Fruit fly (Drosophila melanogaster): Measurements from ENCODE around the gene Octbeta3R.
A peak's percentile ranks its signal among the peaks of the same experiment; 100 is the strongest.

The Octbeta3R gene

dm6 chr3R:12542947-12543346 is 5.1 kb downstream of the Octbeta3R start (continued):
- TF ChIP-seq tgo (GFP tag; IDR thresholded peaks at IDR 0.05) = no peak
- no peak for TF ChIP-seq cg (GFP tag; optimal IDR thresholded peaks at IDR 0.05)
- TF ChIP-seq TFAM (GFP tag; optimal IDR thresholded peaks at IDR 0.05) = no peak
- TF ChIP-seq dysf (GFP tag; IDR thresholded peaks at IDR 0.05) = peak; percentile 40; the same call in 2 of the 3 replicates
- peak; percentile 25 for TF ChIP-seq Sox100B (GFP tag; optimal IDR thresholded peaks at IDR 0.05)
- TF ChIP-seq Meics (GFP tag; optimal IDR thresholded peaks at IDR 0.05) = peak; percentile 46
- no peak for TF ChIP-seq Taf1 (GFP tag; IDR thresholded peaks at IDR 0.05)
- peak; percentile 45 for TF ChIP-seq bcd (GFP tag; optimal IDR thresholded peaks at IDR 0.05)
- peak; percentile 55 for TF ChIP-seq lab (GFP tag; optimal IDR thresholded peaks at IDR 0.05)
- TF ChIP-seq CG18476 (GFP tag; optimal IDR thresholded peaks at IDR 0.05) = no peak
- peak; percentile 33 for TF ChIP-seq tio (GFP tag; optimal IDR thresholded peaks at IDR 0.05)
- no peak for TF ChIP-seq tll (GFP tag; optimal IDR thresholded peaks at IDR 0.05)
- no peak for TF ChIP-seq vnd (GFP tag; IDR thresholded peaks at IDR 0.05; ENCODE audit: partially characterized antibody)
- TF ChIP-seq Dip2 (GFP tag; IDR thresholded peaks at IDR 0.05) = no peak
- no peak for TF ChIP-seq CG14050 (GFP tag; IDR thresholded peaks at IDR 0.05)
- TF ChIP-seq CG10979 (tag; optimal IDR thresholded peaks at IDR 0.05) = no peak
- no peak for TF ChIP-seq pros (GFP tag; optimal IDR thresholded peaks at IDR 0.05)
- no peak for TF ChIP-seq MTF-1 (GFP tag; optimal IDR thresholded peaks at IDR 0.05; ENCODE audit: borderline replicate concordance)
- no peak for TF ChIP-seq hth (optimal IDR thresholded peaks at IDR 0.05)
- TF ChIP-seq CG13424 (tag; optimal IDR thresholded peaks at IDR 0.05) = peak; percentile 42
- peak; percentile 59 for TF ChIP-seq gem (tag; optimal IDR thresholded peaks at IDR 0.05)
- TF ChIP-seq CG15514 (GFP tag; optimal IDR thresholded peaks at IDR 0.05) = peak; percentile 35
- TF ChIP-seq CG10209 (GFP tag; optimal IDR thresholded peaks at IDR 0.05) = peak; percentile 22
- peak; percentile 75 for TF ChIP-seq Fer1 (GFP tag; optimal IDR thresholded peaks at IDR 0.05)

dm6 chr3R:12525888-12526287 is 22.1 kb downstream of the Octbeta3R start, which contains the start of gene Hug:
TSS of gene Hug (plus strand) at chr3R:12526188.
- TF ChIP-seq CG8765 (GFP tag; IDR thresholded peaks at IDR 0.05) (no peak), CG7357 (GFP tag; IDR thresholded peaks at IDR 0.05) (no peak), cg (GFP tag; optimal IDR thresholded peaks at IDR 0.05) (no peak), Ets65A (GFP tag) (peak; percentile 85), CG1529 (GFP tag; optimal IDR thresholded peaks at IDR 0.05) (no peak)

- TF ChIP-seq MESR4 (GFP tag; optimal IDR thresholded peaks at IDR 0.05) = no peak
- no peak for TF ChIP-seq prd (optimal IDR thresholded peaks at IDR 0.05)
- no peak for TF ChIP-seq prd (GFP tag; IDR thresholded peaks at IDR 0.05)
- 0 out of 2 replicates have a peak, but pooled peaks have one; percentile 16 for TF ChIP-seq dan (GFP tag; IDR thresholded peaks at IDR 0.05)
- TF ChIP-seq NFAT (GFP tag; IDR thresholded peaks at IDR 0.05) = no peak
- TF ChIP-seq D19A (tag; optimal IDR thresholded peaks at IDR 0.05) = no peak
- TF ChIP-seq knrl (GFP tag; IDR thresholded peaks at IDR 0.05; ENCODE audit: partially characterized antibody) = 0 out of 3 replicates have a peak, but pooled peaks have one; percentile 17
- peak; percentile 42; the same call in 1 of the 2 replicates for TF ChIP-seq aop (GFP tag; IDR thresholded peaks at IDR 0.05)
- TF ChIP-seq seq (GFP tag; IDR thresholded peaks at IDR 0.05) = no peak
- TF ChIP-seq btn (GFP tag; optimal IDR thresholded peaks at IDR 0.05) = no peak
- no peak for TF ChIP-seq CG3407 (GFP tag; optimal IDR thresholded peaks at IDR 0.05)
- TF ChIP-seq CG31441 (GFP tag; IDR thresholded peaks at IDR 0.05) = no peak
- TF ChIP-seq H15 (GFP tag; IDR thresholded peaks at IDR 0.05) = no peak
- no peak for TF ChIP-seq CG12236 (GFP tag; optimal IDR thresholded peaks at IDR 0.05)
- TF ChIP-seq Awh (GFP tag; IDR thresholded peaks at IDR 0.05) = no peak
- TF ChIP-seq CG11456 (GFP tag; IDR thresholded peaks at IDR 0.05) = no peak
- no peak for TF ChIP-seq ATbp (GFP tag; optimal IDR thresholded peaks at IDR 0.05)
- no peak for TF ChIP-seq psq (GFP tag; optimal IDR thresholded peaks at IDR 0.05)
- no peak for TF ChIP-seq toy (GFP tag; IDR thresholded peaks at IDR 0.05)
- TF ChIP-seq Side (GFP tag; optimal IDR thresholded peaks at IDR 0.05) = no peak
- TF ChIP-seq NC2α (GFP tag; optimal IDR thresholded peaks at IDR 0.05) = no peak
- no peak for TF ChIP-seq CG13424 (tag; optimal IDR thresholded peaks at IDR 0.05)
- no peak for TF ChIP-seq ase (GFP tag; IDR thresholded peaks at IDR 0.05)
- TF ChIP-seq Ets65A (GFP tag) = peak; percentile 95
Measured at dm6 chr3R:12514997-12515396, 33.0 kb downstream of the Octbeta3R start.
